Fruit fly (Drosophila melanogaster) whole organism, embryonic: Measurements from ENCODE around the gene CG45049.
A peak's percentile ranks its signal among the peaks of the same experiment; 100 is the strongest.

Source experiments
- CG10979 ChIP-seq: fragments of 200-800 bp; sonication (Bioruptor generic); optimal IDR thresholded peaks from 2 replicates; lab custom pipeline; 2018; ENCODE audit warnings: missing biosample characterization, mild to moderate bottlenecking, missing genetic modification characterization, moderate library complexity
- CG11695 ChIP-seq: fragments of 200-800 bp; sonication (Bioruptor generic); IDR thresholded peaks from 3 replicates; pipeline ENCODE4 v1.3.6; 2022; ENCODE audit warnings: missing biosample characterization, missing genetic modification characterization
- CG11696 ChIP-seq: fragments of 200-800 bp; sonication (Bioruptor generic); IDR thresholded peaks from 2 replicates; pipeline ENCODE4 v1.3.6; 2022; ENCODE audit warnings: missing biosample characterization, missing genetic modification characterization
- CG14710 ChIP-seq: fragments of 200-800 bp; sonication (Bioruptor generic); optimal IDR thresholded peaks from 3 replicates; lab custom pipeline; 2019; ENCODE audit warnings: missing biosample characterization, mild to moderate bottlenecking, missing genetic modification characterization, moderate library complexity
- CG15011 ChIP-seq: fragments of 200-800 bp; sonication (Bioruptor generic); optimal IDR thresholded peaks from 3 replicates; lab custom pipeline; 2018; ENCODE audit warnings: missing biosample characterization, mild to moderate bottlenecking, missing genetic modification characterization
- CG15073 ChIP-seq: fragments of 200-800 bp; sonication (Bioruptor generic); optimal IDR thresholded peaks from 2 replicates; lab custom pipeline; 2016; ENCODE audit warnings: missing biosample characterization, missing genetic modification characterization
- CG15696 ChIP-seq: fragments of 200-800 bp; sonication (Bioruptor generic); optimal IDR thresholded peaks from 2 replicates; lab custom pipeline; 2019; ENCODE audit warnings: missing biosample characterization, mild to moderate bottlenecking, missing genetic modification characterization, moderate library complexity
- CG1602 ChIP-seq: fragments of 200-800 bp; sonication (Bioruptor generic); optimal IDR thresholded peaks from 3 replicates; lab custom pipeline; 2016; ENCODE audit warnings: missing biosample characterization, missing genetic modification characterization
- CG16863 ChIP-seq: fragments of 200-800 bp; sonication (Bioruptor generic); optimal IDR thresholded peaks from 3 replicates; lab custom pipeline; 2016; ENCODE audit warnings: missing biosample characterization, missing genetic modification characterization
- CG17328 ChIP-seq: fragments of 200-800 bp; sonication (Bioruptor generic); IDR thresholded peaks from 2 replicates; pipeline ENCODE4 v1.3.6; 2022; ENCODE audit warnings: missing biosample characterization, missing genetic modification characterization
- CG17568 ChIP-seq: fragments of 200-800 bp; sonication (Bioruptor generic); optimal IDR thresholded peaks from 2 replicates; lab custom pipeline; 2018; ENCODE audit warnings: missing biosample characterization, mild to moderate bottlenecking, missing genetic modification characterization, moderate library complexity
- CG2116 ChIP-seq: fragments of 200-800 bp; sonication (Bioruptor generic); optimal IDR thresholded peaks from 3 replicates; lab custom pipeline; 2018; ENCODE audit warnings: missing biosample characterization, mild to moderate bottlenecking, missing genetic modification characterization
- CG2712 ChIP-seq: fragments of 200-800 bp; optimal IDR thresholded peaks from 3 replicates; lab custom pipeline; 2019; ENCODE audit warnings: missing biosample characterization, mild to moderate bottlenecking, missing genetic modification characterization, moderate library complexity
- CG3065 ChIP-seq: fragments of 200-800 bp; sonication (Bioruptor generic); optimal IDR thresholded peaks from 2 replicates; lab custom pipeline; 2016; ENCODE audit warnings: missing biosample characterization, missing genetic modification characterization
- CG33557 ChIP-seq: fragments of 200-800 bp; sonication (Bioruptor generic); optimal IDR thresholded peaks from 2 replicates; lab custom pipeline; 2019; ENCODE audit warnings: missing biosample characterization, mild to moderate bottlenecking, missing genetic modification characterization, moderate library complexity
- CG34224 ChIP-seq: fragments of 200-800 bp; sonication (Bioruptor generic); IDR thresholded peaks from 3 replicates; pipeline ENCODE4 v1.3.6; 2022; ENCODE audit warnings: missing biosample characterization, missing genetic modification characterization; ENCODE audit not compliant: partially characterized antibody
- CG3995 ChIP-seq: fragments of 200-800 bp; sonication (Bioruptor generic); optimal IDR thresholded peaks from 3 replicates; lab custom pipeline; 2016; ENCODE audit warnings: missing biosample characterization, missing genetic modification characterization
- CG4282 ChIP-seq: fragments of 200-800 bp; sonication (Bioruptor generic); optimal IDR thresholded peaks from 2 replicates; lab custom pipeline; 2016; ENCODE audit warnings: missing biosample characterization, missing genetic modification characterization
- CG4404 ChIP-seq: fragments of 200-800 bp; sonication (Bioruptor generic); IDR thresholded peaks from 2 replicates; pipeline ENCODE4 v1.3.6; 2022; ENCODE audit warnings: missing biosample characterization, missing genetic modification characterization
- CG4424 ChIP-seq: fragments of 200-800 bp; sonication (Bioruptor generic); optimal IDR thresholded peaks from 3 replicates; lab custom pipeline; 2016; ENCODE audit warnings: missing biosample characterization, missing genetic modification characterization
- CG6813 ChIP-seq: fragments of 200-800 bp; sonication (Bioruptor generic); optimal IDR thresholded peaks from 2 replicates; lab custom pipeline; 2017; ENCODE audit warnings: missing biosample characterization, missing genetic modification characterization, mild to moderate bottlenecking, moderate library complexity, missing genetic modification reagents
- CG8478 ChIP-seq: fragments of >200 bp; optimal IDR thresholded peaks from 2 replicates; lab custom pipeline; 2018
- Dip3 ChIP-seq: fragments of 200-800 bp; sonication (Bioruptor generic); optimal IDR thresholded peaks from 3 replicates; lab custom pipeline; 2016; ENCODE audit warnings: missing biosample characterization, missing genetic modification characterization
- Gsc ChIP-seq: fragments of 200-800 bp; sonication (Bioruptor generic); IDR thresholded peaks from 2 replicates; pipeline ENCODE4 v1.3.6; 2022; ENCODE audit warnings: missing biosample characterization, missing genetic modification characterization
- Hmx ChIP-seq: fragments of 200-800 bp; sonication (Bioruptor generic); optimal IDR thresholded peaks from 2 replicates; lab custom pipeline; 2016; ENCODE audit warnings: missing biosample characterization, missing genetic modification characterization
- Kr ChIP-seq: fragments of 200-800 bp; sonication (Bioruptor generic); optimal IDR thresholded peaks from 2 replicates; lab custom pipeline; 2017; ENCODE audit warnings: missing biosample characterization, mild to moderate bottlenecking, missing genetic modification characterization
- MBD-R2 ChIP-seq: fragments of 200-800 bp; sonication (Bioruptor generic); IDR thresholded peaks from 2 replicates; pipeline ENCODE4 v1.3.6; 2022; ENCODE audit warnings: missing biosample characterization, missing genetic modification characterization
- Mad ChIP-seq: fragments of 200-800 bp; sonication (Bioruptor generic); optimal IDR thresholded peaks from 2 replicates; lab custom pipeline; 2016; ENCODE audit warnings: missing biosample characterization, missing genetic modification characterization
- Oli ChIP-seq: fragments of 200-800 bp; sonication (Bioruptor generic); optimal IDR thresholded peaks from 2 replicates; lab custom pipeline; 2018; ENCODE audit warnings: missing biosample characterization, mild to moderate bottlenecking, missing genetic modification characterization, moderate library complexity
- Rx ChIP-seq: fragments of 200-800 bp; sonication (Bioruptor generic); IDR thresholded peaks from 2 replicates; pipeline ENCODE4 v1.3.6; 2022; ENCODE audit warnings: missing biosample characterization, missing genetic modification characterization
- Vsx1 ChIP-seq: fragments of 200-800 bp; sonication (Bioruptor generic); optimal IDR thresholded peaks from 2 replicates; lab custom pipeline; 2017; ENCODE audit warnings: missing biosample characterization, mild to moderate bottlenecking, missing genetic modification characterization, missing genetic modification reagents
- YL-1 ChIP-seq: fragments of 200-800 bp; sonication (Bioruptor generic); optimal IDR thresholded peaks from 3 replicates; lab custom pipeline; 2017; ENCODE audit warnings: missing biosample characterization, mild to moderate bottlenecking, missing genetic modification characterization
- bigmax ChIP-seq: fragments of 200-800 bp; sonication (Bioruptor generic); optimal IDR thresholded peaks from 2 replicates; lab custom pipeline; 2018; ENCODE audit warnings: missing biosample characterization, mild to moderate bottlenecking, missing genetic modification characterization
- btn ChIP-seq: fragments of 200-800 bp; sonication (Bioruptor generic); optimal IDR thresholded peaks from 2 replicates; lab custom pipeline; 2016; ENCODE audit warnings: missing biosample characterization, missing genetic modification characterization
- chif ChIP-seq, 2 experiments: fragments of 200-800 bp; sonication (Bioruptor generic); optimal IDR thresholded peaks; 3 replicates each; lab custom pipeline; 2016; ENCODE audit warnings: missing biosample characterization in 2 of 2, missing genetic modification characterization in 2 of 2
- chm ChIP-seq: fragments of 200-800 bp; sonication (Bioruptor generic); IDR thresholded peaks from 2 replicates; pipeline ENCODE4 v1.3.6; 2022; ENCODE audit warnings: missing biosample characterization, missing genetic modification characterization
- en ChIP-seq: fragments of 200-800 bp; sonication (Bioruptor generic); optimal IDR thresholded peaks from 2 replicates; lab custom pipeline; 2016; ENCODE audit warnings: missing biosample characterization, missing genetic modification characterization
- fu2 ChIP-seq: fragments of 200-800 bp; sonication (Bioruptor generic); optimal IDR thresholded peaks from 2 replicates; lab custom pipeline; 2016; ENCODE audit warnings: missing biosample characterization, missing genetic modification characterization
- grn ChIP-seq: fragments of 200-800 bp; sonication (Bioruptor generic); optimal IDR thresholded peaks from 3 replicates; lab custom pipeline; 2017; ENCODE audit warnings: missing biosample characterization, missing genetic modification characterization
- ham ChIP-seq: fragments of 200-800 bp; sonication (Bioruptor generic); IDR thresholded peaks from 2 replicates; pipeline ENCODE4 v1.3.6; 2022; ENCODE audit warnings: missing biosample characterization, missing genetic modification characterization
- kay ChIP-seq: fragments of 200-800 bp; sonication (Bioruptor generic); optimal IDR thresholded peaks from 2 replicates; lab custom pipeline; 2016; ENCODE audit warnings: missing biosample characterization, missing genetic modification characterization
- lov ChIP-seq, 2 experiments: fragments of 200-800 bp in 1 of 2; fragments of >200 bp in 1 of 2; sonication (Bioruptor generic) in 1 of 2; IDR thresholded peaks in 1 of 2; optimal IDR thresholded peaks in 1 of 2; 2 replicates in 1 of 2; 3 replicates in 1 of 2; pipeline versions ENCODE4 v1.3.6 to Lab custom; 2017 to 2022; ENCODE audit warnings: missing biosample characterization in 1 of 2, missing genetic modification characterization in 1 of 2
- nau ChIP-seq: fragments of 200-800 bp; sonication (Bioruptor generic); optimal IDR thresholded peaks from 3 replicates; lab custom pipeline; 2017; ENCODE audit warnings: missing biosample characterization, mild to moderate bottlenecking, missing genetic modification characterization, missing genetic modification reagents
- pros ChIP-seq: fragments of 200-800 bp; sonication (Bioruptor generic); optimal IDR thresholded peaks from 3 replicates; lab custom pipeline; 2019; ENCODE audit warnings: missing biosample characterization, mild to moderate bottlenecking, missing genetic modification characterization, moderate library complexity
- pzg ChIP-seq: fragments of 200-800 bp; sonication (Bioruptor generic); optimal IDR thresholded peaks from 3 replicates; lab custom pipeline; 2018; ENCODE audit warnings: missing biosample characterization, mild to moderate bottlenecking, missing genetic modification characterization, moderate library complexity
- sima ChIP-seq: fragments of 200-800 bp; sonication (Bioruptor generic); optimal IDR thresholded peaks from 2 replicates; lab custom pipeline; 2016; ENCODE audit warnings: missing biosample characterization, missing genetic modification characterization
- slou ChIP-seq: fragments of 200-800 bp; sonication (Bioruptor generic); optimal IDR thresholded peaks from 3 replicates; lab custom pipeline; 2016; ENCODE audit warnings: missing biosample characterization, missing genetic modification characterization
- tll ChIP-seq, 2 experiments: fragments of 200-800 bp in 1 of 2; fragments of >200 bp in 1 of 2; sonication (Bioruptor generic) in 1 of 2; optimal IDR thresholded peaks; 2 replicates each; lab custom pipeline; 2017 to 2019; ENCODE audit warnings: missing biosample characterization in 2 of 2, missing genetic modification characterization in 2 of 2, mild to moderate bottlenecking in 1 of 2, moderate library complexity in 1 of 2
- toy ChIP-seq: fragments of 200-800 bp; sonication (Bioruptor generic); IDR thresholded peaks from 2 replicates; pipeline ENCODE4 v1.3.6; 2022; ENCODE audit warnings: missing biosample characterization, missing genetic modification characterization
- trem ChIP-seq: fragments of 200-800 bp; optimal IDR thresholded peaks from 3 replicates; lab custom pipeline; 2019; ENCODE audit warnings: missing biosample characterization, mild to moderate bottlenecking, missing genetic modification characterization, moderate library complexity
- yki ChIP-seq: fragments of >200 bp; optimal IDR thresholded peaks from 3 replicates; lab custom pipeline; 2018

Gene CG45049

dm6 chr3R:22740930-22741329, 14.2 kb downstream of the CG45049 start, which contains the start of the genes Dcr-1 and CG6985 (continued):
- peak; percentile 33; the same call in 2 of the 3 replicates for TF ChIP-seq CG34224 (GFP tag; lab: Robert Waterston, UW)
- TF ChIP-seq chif (GFP tag; optimal IDR thresholded peaks at IDR 0.05; lab: Kevin White, UChicago), result no peak
- TF ChIP-seq Hmx, result no peak
- TF ChIP-seq ham (GFP tag; lab: Robert Waterston, UW), result no peak
- peak; percentile 88 for TF ChIP-seq MBD-R2 (GFP tag; lab: Robert Waterston, UW)
- no peak for TF ChIP-seq CG3065 (GFP tag; lab: Kevin White, UChicago)
- TF ChIP-seq Dip3, result no peak
- peak; percentile 56 for TF ChIP-seq grn
- TF ChIP-seq CG16863 (GFP tag; lab: Kevin White, UChicago), result no peak
- TF ChIP-seq yki, result no peak
- TF ChIP-seq CG17328 (GFP tag; lab: Robert Waterston, UW), result no peak

- TF ChIP-seq CG17568 (no peak), trem (peak; percentile 53), chm (no peak), CG15011 (GFP tag; lab: Kevin White, UChicago) (no peak), sima (no peak), CG2116 (GFP tag; lab: Kevin White, UChicago) (peak; percentile 43), Vsx1 (GFP tag; lab: Kevin White, UChicago) (no peak), pzg (GFP tag; lab: Kevin White, UChicago) (peak; percentile 78), nau (GFP tag; lab: Kevin White, UChicago) (no peak), fu2 (GFP tag; lab: Kevin White, UChicago) (no peak), btn (GFP tag; lab: Kevin White, UChicago) (no peak), CG1602 (GFP tag; lab: Kevin White, UChicago) (no peak), CG6813 (GFP tag; lab: Kevin White, UChicago) (no peak), lov (optimal IDR thresholded peaks at IDR 0.05; lab: Kevin White, UChicago) (no peak), lov (GFP tag; IDR thresholded peaks at IDR 0.05; lab: Robert Waterston, UW) (no peak), Rx (GFP tag; lab: Robert Waterston, UW) (no peak), CG4404 (GFP tag; lab: Robert Waterston, UW) (no peak), tll (GFP tag; optimal IDR thresholded peaks at IDR 0.05; lab: Kevin White, UChicago) (no peak), Mad (GFP tag; lab: Kevin White, UChicago) (no peak), CG14710 (peak; percentile 95), grn (no peak), toy (no peak), CG4282 (GFP tag; lab: Kevin White, UChicago) (no peak), CG3995 (GFP tag; lab: Kevin White, UChicago) (peak; percentile 47), CG15696 (tag; lab: Kevin White, UChicago) (no peak), Oli (no peak), CG11695 (GFP tag; lab: Robert Waterston, UW) (no peak), Gsc (GFP tag; lab: Robert Waterston, UW) (no peak), bigmax (no peak), Kr (no peak), CG15073 (GFP tag; lab: Kevin White, UChicago) (no peak), pros (GFP tag; lab: Kevin White, UChicago) (no peak), CG11696 (GFP tag; lab: Robert Waterston, UW) (no peak), CG8478 (lab: Kevin White, UChicago) (no peak), kay (GFP tag; lab: Kevin White, UChicago) (no peak), YL-1 (GFP tag; lab: Kevin White, UChicago) (peak; percentile 10), CG10979 (tag; lab: Kevin White, UChicago) (no peak), slou (GFP tag; lab: Kevin White, UChicago) (no peak), CG4424 (GFP tag; lab: Kevin White, UChicago) (no peak), CG33557 (no peak), en (no peak), CG2712 (tag; lab: Kevin White, UChicago) (no peak)
These were observed 18.7 kb downstream of the CG45049 start, which contains the start of the genes vret and HP1c for dm6 chr3R:22745432-22745831. vret (minus strand) TSS chr3R:22745581. HP1c (plus strand) TSS chr3R:22745620.
